Fruit fly (Drosophila melanogaster): ENCODE measurements around the gene CG14427.

dm6 chrX:6997653-6998491 is 42.5 kb upstream of the CG14427 start:
- TF ChIP-seq Ets98B (GFP tag; IDR thresholded peaks at IDR 0.05), result peak; percentile 69
- peak; percentile 11 for TF ChIP-seq gl (tag; optimal IDR thresholded peaks at IDR 0.05)
- peak; percentile 89 for TF ChIP-seq CG34367 (tag; optimal IDR thresholded peaks at IDR 0.05)
- TF ChIP-seq EcR (GFP tag; optimal IDR thresholded peaks at IDR 0.05), result no peak

Measured in whole organism, pupa.